Worm (Caenorhabditis elegans) whole organism, L2 larva: ENCODE results near the gene timm-17B.1.

Experiments
- alr-1 ChIP-seq: fragments of 150-350 bp; optimal IDR thresholded peaks from 2 replicates; lab custom pipeline; 2014; ENCODE audit warnings: missing biosample characterization, missing genetic modification characterization
- aly-2 ChIP-seq: fragments of 150-350 bp; optimal IDR thresholded peaks from 2 replicates; lab custom pipeline; 2014; ENCODE audit warnings: missing biosample characterization, missing genetic modification characterization
- lin-13 ChIP-seq: fragments of 150-350 bp; optimal IDR thresholded peaks from 2 replicates; lab custom pipeline; 2014; ENCODE audit warnings: missing biosample characterization, missing genetic modification reagents, missing genetic modification characterization
- lin-39 ChIP-seq: fragments of 150-350 bp; optimal IDR thresholded peaks from 2 replicates; lab custom pipeline; 2014; ENCODE audit warnings: missing biosample characterization, missing genetic modification reagents, missing genetic modification characterization
- nhr-11 ChIP-seq: fragments of 150-350 bp; optimal IDR thresholded peaks from 2 replicates; lab custom pipeline; 2014; ENCODE audit warnings: missing biosample characterization, missing genetic modification characterization
- nhr-6 ChIP-seq: fragments of 150-350 bp; optimal IDR thresholded peaks from 2 replicates; lab custom pipeline; 2014; ENCODE audit warnings: missing biosample characterization, missing genetic modification characterization
- skn-1 ChIP-seq: sonication (generic microtip); optimal IDR thresholded peaks from 2 replicates; lab custom pipeline; 2017; ENCODE audit warnings: missing biosample characterization, missing genetic modification characterization

ce11 chrIV:4789445-4789844, 44.2 kb upstream of the timm-17B.1 start, which contains the start of gene R11E3.1:
- TF ChIP-seq nhr-6 (tag; lab: Kevin White, UChicago): no peak
- no peak for TF ChIP-seq skn-1
- no peak for TF ChIP-seq alr-1 (tag; lab: Kevin White, UChicago)
- TF ChIP-seq lin-13 (GFP tag; lab: Kevin White, UChicago): no peak
- TF ChIP-seq lin-39 (tag; lab: Kevin White, UChicago): no peak
- no peak for TF ChIP-seq nhr-11
- TF ChIP-seq aly-2 (tag; lab: Kevin White, UChicago): no peak
